Fruit fly (Drosophila melanogaster): ENCODE data around the gene Ssadh.

DNA sequence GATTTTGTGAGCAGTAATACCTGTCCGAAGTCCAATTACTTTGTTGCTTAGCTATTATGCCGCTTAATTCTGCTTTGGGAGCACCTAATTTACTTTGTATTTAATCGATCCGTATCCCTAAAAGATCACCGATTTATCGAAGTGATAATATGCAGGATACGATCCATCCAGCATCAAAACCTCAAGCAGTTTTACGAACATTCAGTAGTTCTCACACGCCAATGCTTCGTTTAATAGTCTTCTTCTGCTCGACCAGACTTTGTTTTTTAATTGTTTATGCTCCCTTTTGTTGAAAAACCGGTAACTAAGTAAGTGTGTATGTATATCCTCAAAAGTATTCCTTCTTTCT lies 21.5 kb upstream of the Ssadh start:
- TF ChIP-seq dmrt93B (GFP tag; optimal IDR thresholded peaks at IDR 0.05) (no peak), psq (GFP tag; optimal IDR thresholded peaks at IDR 0.05) (peak; percentile 23), N (GFP tag; optimal IDR thresholded peaks at IDR 0.05) (no peak), Myc (optimal IDR thresholded peaks at IDR 0.05) (no peak), pan (optimal IDR thresholded peaks at IDR 0.05) (no peak)

Measured in whole organism, wandering third instar larva.